Worm (Caenorhabditis elegans): ENCODE measurements around the gene E01G4.3.

Gene E01G4.3

ce11 chrII:13447668-13448067, 21.7 kb downstream of the E01G4.3 start (continued):
- no peak for TF ChIP-seq dpff-1 (tag; optimal IDR thresholded peaks at IDR 0.05)
- no peak for TF ChIP-seq egl-18 (GFP tag; IDR thresholded peaks at IDR 0.05)
- no peak for TF ChIP-seq rcor-1 (GFP tag; IDR thresholded peaks at IDR 0.05)
- no peak for TF ChIP-seq lsl-1 (GFP tag; optimal IDR thresholded peaks at IDR 0.05)
- peak; percentile 87 for TF ChIP-seq attf-5 (GFP tag; optimal IDR thresholded peaks at IDR 0.05)
- no peak for TF ChIP-seq rpc-1 (optimal IDR thresholded peaks at IDR 0.05)
- no peak for TF ChIP-seq rpc-1 (tag; optimal IDR thresholded peaks at IDR 0.05)
- no peak for TF ChIP-seq ceh-91 (GFP tag; IDR thresholded peaks at IDR 0.05)
- peak; percentile 42 for TF ChIP-seq lin-54 (GFP tag; optimal IDR thresholded peaks at IDR 0.05)
- TF ChIP-seq lin-26 (GFP tag; IDR thresholded peaks at IDR 0.05): no peak
- TF ChIP-seq hrde-1 (tag; optimal IDR thresholded peaks at IDR 0.05; ENCODE audit: borderline replicate concordance): no peak
- TF ChIP-seq xnd-1 (tag; optimal IDR thresholded peaks at IDR 0.05): no peak
- TF ChIP-seq lin-35 (GFP tag; optimal IDR thresholded peaks at IDR 0.05): peak in 1 of 3 experiments; percentile 37
- TF ChIP-seq K12H6.12 (tag; optimal IDR thresholded peaks at IDR 0.05): peak; percentile 51
- no peak for TF ChIP-seq repo-1 (tag; optimal IDR thresholded peaks at IDR 0.05)
- TF ChIP-seq F49E8.2 (tag; optimal IDR thresholded peaks at IDR 0.05; ENCODE audit: insufficient read depth): no peak
- TF ChIP-seq ccch-3 (GFP tag; optimal IDR thresholded peaks at IDR 0.05): no peak
- TF ChIP-seq F52B5.7 (tag; optimal IDR thresholded peaks at IDR 0.05): no peak
- TF ChIP-seq C17E4.6 (GFP tag; IDR thresholded peaks at IDR 0.05): no peak
- no peak for TF ChIP-seq him-1 (tag; optimal IDR thresholded peaks at IDR 0.05)
- no peak for TF ChIP-seq egrh-3 (GFP tag; IDR thresholded peaks at IDR 0.05)
- TF ChIP-seq efl-1 (GFP tag; optimal IDR thresholded peaks at IDR 0.05): no peak
- TF ChIP-seq tlf-1 (GFP tag; optimal IDR thresholded peaks at IDR 0.05): no peak
- 0 out of 2 replicates have a peak, but pooled peaks have one; percentile 17 for TF ChIP-seq lir-1 (GFP tag; conservative IDR thresholded peaks at IDR 0.05)
- no peak for TF ChIP-seq ZK185.1 (tag; optimal IDR thresholded peaks at IDR 0.05; ENCODE audit: poor library complexity, severe bottlenecking)
- TF ChIP-seq Y67H2A.10 (GFP tag; conservative IDR thresholded peaks at IDR 0.05): no peak
- no peak for TF ChIP-seq zim-3 (tag; optimal IDR thresholded peaks at IDR 0.05)
- TF ChIP-seq B0261.1 (tag; optimal IDR thresholded peaks at IDR 0.05): no peak
- TF ChIP-seq ztf-18 (tag; optimal IDR thresholded peaks at IDR 0.05): no peak
- TF ChIP-seq die-1 (tag; optimal IDR thresholded peaks at IDR 0.05): no peak
- TF ChIP-seq nfya-1 (tag; optimal IDR thresholded peaks at IDR 0.05; ENCODE audit: borderline replicate concordance, insufficient read depth): no peak
- TF ChIP-seq athp-1 (tag; optimal IDR thresholded peaks at IDR 0.05): no peak
- TF ChIP-seq madf-8 (GFP tag; conservative IDR thresholded peaks at IDR 0.05): no peak
- 0 out of 2 replicates have a peak, but pooled peaks have one; percentile 16 for TF ChIP-seq ceh-100 (GFP tag; IDR thresholded peaks at IDR 0.05)
- TF ChIP-seq Y56A3A.18 (GFP tag; IDR thresholded peaks at IDR 0.05): no peak
- no peak for TF ChIP-seq dpl-1 (GFP tag; optimal IDR thresholded peaks at IDR 0.05)
- TF ChIP-seq B0035.1 (tag; optimal IDR thresholded peaks at IDR 0.05): no peak
- no peak for TF ChIP-seq cebp-2 (GFP tag; IDR thresholded peaks at IDR 0.05)
- TF ChIP-seq snpc-4 (GFP tag; optimal IDR thresholded peaks at IDR 0.05): no peak
- TF ChIP-seq snpc-4 (tag; optimal IDR thresholded peaks at IDR 0.05): peak in 3 of 4 experiments; percentile 28 to 47 (median 40)
- TF ChIP-seq tbp1 (GFP tag; optimal IDR thresholded peaks at IDR 0.05): peak; percentile 28
- no peak for TF ChIP-seq akir-1 (GFP tag; optimal IDR thresholded peaks at IDR 0.05)
- TF ChIP-seq snpc-1.3 (tag; optimal IDR thresholded peaks at IDR 0.05; ENCODE audit: insufficient read depth): no peak
- TF ChIP-seq cebp-1 (GFP tag; IDR thresholded peaks at IDR 0.05): peak; percentile 81
- peak; percentile 92 for TF ChIP-seq cebp-1 (tag; optimal IDR thresholded peaks at IDR 0.05)
- TF ChIP-seq madf-10 (tag; optimal IDR thresholded peaks at IDR 0.05): peak; percentile 23
- no peak for TF ChIP-seq ama-1 (optimal IDR thresholded peaks at IDR 0.05)
- no peak for TF ChIP-seq ama-1 (GFP tag; optimal IDR thresholded peaks at IDR 0.05)
- TF ChIP-seq nfya-2 (GFP tag; IDR thresholded peaks at IDR 0.05): no peak
- TF ChIP-seq C06A6.2 (GFP tag; conservative IDR thresholded peaks at IDR 0.05): no peak
